Worm (Caenorhabditis elegans) whole organism, late embryonic: ENCODE results near the gene sna-3.

Source experiments
- T23F11.4 ChIP-seq: fragments of 200-800 bp; sonication (Bioruptor generic); optimal IDR thresholded peaks from 2 replicates; lab custom pipeline; 2018; ENCODE audit warnings: mild to moderate bottlenecking, missing genetic modification characterization, missing compliant biosample characterization
- ahr-1 ChIP-seq: sonication (generic microtip); optimal IDR thresholded peaks from 2 replicates; lab custom pipeline; 2016; ENCODE audit warnings: missing genetic modification characterization, missing compliant biosample characterization
- ceh-30 ChIP-seq: fragments of 150-350 bp; optimal IDR thresholded peaks from 2 replicates; lab custom pipeline; 2014; ENCODE audit warnings: missing biosample characterization, missing genetic modification characterization
- ceh-45 ChIP-seq: fragments of 200-800 bp; sonication (Bioruptor generic); IDR thresholded peaks from 2 replicates; pipeline ENCODE4 v1.3.6; 2022; ENCODE audit warnings: missing genetic modification reagents, missing genetic modification characterization, missing compliant biosample characterization
- che-1 ChIP-seq: sonication (generic microtip); optimal IDR thresholded peaks from 2 replicates; lab custom pipeline; 2016; ENCODE audit warnings: mild to moderate bottlenecking, missing genetic modification characterization, missing compliant biosample characterization
- fax-1 ChIP-seq: sonication (generic microtip); optimal IDR thresholded peaks from 2 replicates; lab custom pipeline; 2016; ENCODE audit warnings: missing genotype, missing genetic modification characterization, missing compliant biosample characterization
- nhr-11 ChIP-seq: fragments of 150-350 bp; optimal IDR thresholded peaks from 2 replicates; lab custom pipeline; 2014; ENCODE audit warnings: missing biosample characterization, missing genetic modification characterization
- nhr-232 ChIP-seq: sonication (generic microtip); optimal IDR thresholded peaks from 2 replicates; lab custom pipeline; 2016; ENCODE audit warnings: missing genetic modification characterization, missing compliant biosample characterization
- pha-2 ChIP-seq: sonication (generic microtip); optimal IDR thresholded peaks from 2 replicates; lab custom pipeline; 2017; ENCODE audit warnings: mild to moderate bottlenecking, missing genetic modification characterization, missing compliant biosample characterization
- pha-4 ChIP-seq: fragments of 150-350 bp; optimal IDR thresholded peaks from 2 replicates; lab custom pipeline; 2018; ENCODE audit warnings: missing biosample characterization, missing genetic modification reagents, missing genetic modification characterization

ce11 chrIII:6248064-6248687 is 42.2 kb upstream of the sna-3 start, which contains the start of the genes gen-1 and stt-3:
- TF ChIP-seq che-1, result no peak
- TF ChIP-seq pha-2 (tag; lab: Kevin White, UChicago), result no peak
- TF ChIP-seq nhr-11, result no peak
- no peak for TF ChIP-seq ceh-45 (GFP tag; lab: Robert Waterston, UW)
- no peak for TF ChIP-seq ahr-1 (tag; lab: Kevin White, UChicago)
- no peak for TF ChIP-seq T23F11.4 (GFP tag; lab: Kevin White, UChicago)
- no peak for TF ChIP-seq ceh-30 (tag; lab: Kevin White, UChicago)
- no peak for TF ChIP-seq pha-4 (tag; lab: Kevin White, UChicago)
- TF ChIP-seq fax-1 (tag; lab: Kevin White, UChicago), result no peak
- no peak for TF ChIP-seq nhr-232 (tag; lab: Kevin White, UChicago)
